Worm (Caenorhabditis elegans): ENCODE measurements around the gene pqn-8.

DNA sequence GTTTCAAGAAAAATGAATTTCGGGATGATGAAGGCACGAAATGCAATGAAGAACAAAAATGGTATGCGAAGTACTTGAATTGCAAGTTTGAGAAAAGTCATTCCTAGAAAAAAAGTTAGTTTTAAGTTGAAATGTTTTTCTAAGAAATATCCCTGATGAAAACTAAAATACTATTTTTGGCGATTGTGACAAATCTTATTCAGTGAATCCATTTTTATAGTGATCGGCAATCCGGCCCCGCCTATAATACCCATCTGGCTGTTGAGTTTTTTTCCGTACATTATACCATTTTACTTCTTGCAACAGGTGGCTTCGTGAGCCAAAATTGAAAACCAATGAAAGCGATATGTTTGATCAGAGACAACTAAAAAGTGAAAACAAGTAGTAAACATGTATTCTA, 1.4 kb upstream of the pqn-8 start, which contains the start of gene C05B5.17:
- TF ChIP-seq nhr-237 (tag; optimal IDR thresholded peaks at IDR 0.05) = no peak
- no peak for TF ChIP-seq lin-35 (GFP tag; optimal IDR thresholded peaks at IDR 0.05)
- no peak for TF ChIP-seq unc-30 (tag; optimal IDR thresholded peaks at IDR 0.05)
- no peak for TF ChIP-seq alr-1 (tag; optimal IDR thresholded peaks at IDR 0.05; ENCODE audit: borderline replicate concordance)
- TF ChIP-seq ceh-82 (tag; optimal IDR thresholded peaks at IDR 0.05) = no peak
- TF ChIP-seq lsy-2 (tag; optimal IDR thresholded peaks at IDR 0.05) = no peak
- TF ChIP-seq elt-3 (tag; optimal IDR thresholded peaks at IDR 0.05) = no peak
- no peak for TF ChIP-seq nhr-71 (tag; optimal IDR thresholded peaks at IDR 0.05)
- TF ChIP-seq unc-86 (tag; optimal IDR thresholded peaks at IDR 0.05) = no peak
- TF ChIP-seq ama-1 (optimal IDR thresholded peaks at IDR 0.05) = no peak
- no peak for TF ChIP-seq pqm-1 (tag; optimal IDR thresholded peaks at IDR 0.05)
- no peak for TF ChIP-seq nhr-11 (tag; optimal IDR thresholded peaks at IDR 0.05)
